Worm (Caenorhabditis elegans) whole organism, L1 larva: ENCODE data around the gene F57F5.3.

ENCODE experiments used
- C04F5.9 ChIP-seq: sonication (generic microtip); optimal IDR thresholded peaks from 2 replicates; lab custom pipeline; 2016; ENCODE audit warnings: missing genetic modification characterization, missing compliant biosample characterization
- C16A3.4 ChIP-seq: fragments of 150-350 bp; optimal IDR thresholded peaks from 2 replicates; lab custom pipeline; 2014; ENCODE audit warnings: missing biosample characterization, missing genetic modification characterization
- C34B4.2 ChIP-seq: sonication (generic microtip); optimal IDR thresholded peaks from 2 replicates; lab custom pipeline; 2017; ENCODE audit warnings: mild to moderate bottlenecking, missing genetic modification characterization, missing compliant biosample characterization
- Y116A8C.19 ChIP-seq: sonication (generic microtip); optimal IDR thresholded peaks from 2 replicates; lab custom pipeline; 2016; ENCODE audit warnings: missing compliant biosample characterization, missing genetic modification characterization, borderline replicate concordance
- aha-1 ChIP-seq: fragments of 150-350 bp; optimal IDR thresholded peaks from 2 replicates; lab custom pipeline; 2014; ENCODE audit warnings: missing biosample characterization, missing genetic modification characterization
- aly-2 ChIP-seq: fragments of 150-350 bp; optimal IDR thresholded peaks from 2 replicates; lab custom pipeline; 2014; ENCODE audit warnings: missing biosample characterization, missing genetic modification characterization
- ama-1 ChIP-seq: fragments of 150-350 bp; optimal IDR thresholded peaks from 2 replicates; lab custom pipeline; 2014
- blmp-1 ChIP-seq: fragments of 150-350 bp; optimal IDR thresholded peaks from 2 replicates; lab custom pipeline; 2014; ENCODE audit warnings: missing biosample characterization, missing genetic modification characterization
- ceh-63 ChIP-seq: fragments of 200-800 bp; sonication (Bioruptor generic); optimal IDR thresholded peaks from 2 replicates; lab custom pipeline; 2018; ENCODE audit warnings: mild to moderate bottlenecking, missing genetic modification characterization, missing compliant biosample characterization
- ceh-8 ChIP-seq: fragments of 200-800 bp; sonication (Bioruptor generic); optimal IDR thresholded peaks from 2 replicates; lab custom pipeline; 2018; ENCODE audit warnings: mild to moderate bottlenecking, missing genetic modification characterization, moderate library complexity, missing compliant biosample characterization
- ceh-82 ChIP-seq, 3 experiments: fragments of 150-350 bp in 1 of 3; sonication (generic microtip) in 2 of 3; optimal IDR thresholded peaks; 2 replicates each; lab custom pipeline; 2014 to 2017; ENCODE audit warnings: missing biosample characterization in 3 of 3, missing genetic modification characterization in 3 of 3
- ceh-88 ChIP-seq: fragments of 200-800 bp; sonication (Bioruptor generic); IDR thresholded peaks from 2 replicates; pipeline ENCODE4 v1.3.6; 2022; ENCODE audit warnings: missing genetic modification characterization, missing compliant biosample characterization
- dsc-1 ChIP-seq: sonication (generic microtip); optimal IDR thresholded peaks from 2 replicates; lab custom pipeline; 2016; ENCODE audit warnings: mild to moderate bottlenecking, missing genetic modification characterization, missing compliant biosample characterization
- efl-1 ChIP-seq, 4 experiments: fragments of 150-350 bp; optimal IDR thresholded peaks in 3 of 4; peaks in 1 of 4; 1 replicate in 1 of 4; 2 replicates in 3 of 4; lab custom pipeline; 2014; ENCODE audit warnings: missing biosample characterization in 2 of 4, missing genetic modification characterization in 2 of 4, missing genetic modification reagents in 2 of 4
- efl-3 ChIP-seq: fragments of 200-800 bp; sonication (Bioruptor generic); optimal IDR thresholded peaks from 2 replicates; lab custom pipeline; 2018; ENCODE audit warnings: mild to moderate bottlenecking, missing genetic modification characterization, missing compliant biosample characterization
- egl-13 ChIP-seq: sonication (generic microtip); optimal IDR thresholded peaks from 2 replicates; lab custom pipeline; 2016; ENCODE audit warnings: missing genotype, missing genetic modification reagents, missing genetic modification characterization, missing compliant biosample characterization
- fkh-4 ChIP-seq: sonication (generic microtip); optimal IDR thresholded peaks from 2 replicates; lab custom pipeline; 2016; ENCODE audit warnings: missing compliant biosample characterization, missing genetic modification characterization, borderline replicate concordance
- fos-1 ChIP-seq: fragments of 150-350 bp; optimal IDR thresholded peaks from 2 replicates; lab custom pipeline; 2014; ENCODE audit warnings: missing biosample characterization, missing genetic modification characterization
- grh-1 ChIP-seq: fragments of 200-800 bp; sonication (Bioruptor generic); IDR thresholded peaks from 2 replicates; pipeline ENCODE4 v1.3.6; 2022; ENCODE audit warnings: missing genetic modification reagents, missing genetic modification characterization, missing compliant biosample characterization
- irx-1 ChIP-seq: sonication (generic microtip); optimal IDR thresholded peaks from 2 replicates; lab custom pipeline; 2016; ENCODE audit warnings: missing genetic modification characterization, missing compliant biosample characterization
- jun-1 ChIP-seq: fragments of 150-350 bp; optimal IDR thresholded peaks from 2 replicates; lab custom pipeline; 2014; ENCODE audit warnings: missing biosample characterization, missing genetic modification reagents, missing genetic modification characterization
- lin-13 ChIP-seq: fragments of 150-350 bp; optimal IDR thresholded peaks from 2 replicates; lab custom pipeline; 2014; ENCODE audit warnings: missing biosample characterization, missing genetic modification reagents, missing genetic modification characterization
- lin-39 ChIP-seq: fragments of 150-350 bp; optimal IDR thresholded peaks from 2 replicates; lab custom pipeline; 2014; ENCODE audit warnings: missing biosample characterization, missing genetic modification reagents, missing genetic modification characterization
- lsy-2 ChIP-seq, 2 experiments: fragments of 150-350 bp; optimal IDR thresholded peaks; 2 replicates each; lab custom pipeline; 2014; ENCODE audit warnings: missing biosample characterization in 2 of 2, missing genetic modification characterization in 2 of 2
- mef-2 ChIP-seq: fragments of 150-350 bp; optimal IDR thresholded peaks from 2 replicates; lab custom pipeline; 2014; ENCODE audit warnings: missing biosample characterization, missing genetic modification characterization
- mep-1 ChIP-seq: fragments of 150-350 bp; optimal IDR thresholded peaks from 2 replicates; lab custom pipeline; 2014; ENCODE audit warnings: missing biosample characterization, missing genetic modification characterization
- nhr-11 ChIP-seq: fragments of 150-350 bp; optimal IDR thresholded peaks from 2 replicates; lab custom pipeline; 2014; ENCODE audit warnings: missing biosample characterization, missing genetic modification characterization
- nhr-19 ChIP-seq: fragments of 200-800 bp; sonication (Bioruptor generic); conservative IDR thresholded peaks from 2 replicates; pipeline ENCODE4 v1.3.6; 2022; ENCODE audit warnings: missing genetic modification characterization, missing compliant biosample characterization
- nhr-20 ChIP-seq: sonication (generic microtip); optimal IDR thresholded peaks from 2 replicates; lab custom pipeline; 2016; ENCODE audit warnings: mild to moderate bottlenecking, missing genetic modification characterization, missing compliant biosample characterization
- nhr-47 ChIP-seq: sonication (generic microtip); optimal IDR thresholded peaks from 2 replicates; lab custom pipeline; 2016; ENCODE audit warnings: mild to moderate bottlenecking, missing genetic modification characterization, moderate library complexity, missing compliant biosample characterization
- nhr-71 ChIP-seq: sonication (generic microtip); optimal IDR thresholded peaks from 2 replicates; lab custom pipeline; 2016; ENCODE audit warnings: mild to moderate bottlenecking, missing genetic modification characterization, moderate library complexity, missing compliant biosample characterization
- nhr-76 ChIP-seq: sonication (generic microtip); optimal IDR thresholded peaks from 2 replicates; lab custom pipeline; 2017; ENCODE audit warnings: missing biosample characterization, missing genetic modification characterization
- nhr-77 ChIP-seq: fragments of 150-350 bp; optimal IDR thresholded peaks from 2 replicates; lab custom pipeline; 2014; ENCODE audit warnings: missing biosample characterization, missing genetic modification characterization
- nhr-84 ChIP-seq: sonication (generic microtip); optimal IDR thresholded peaks from 2 replicates; lab custom pipeline; 2017; ENCODE audit warnings: missing biosample characterization, missing genetic modification characterization
- nhr-85 ChIP-seq: sonication (generic microtip); peaks from one replicate; lab custom pipeline; 2016; ENCODE audit warnings: missing genetic modification characterization, inconsistent platforms, missing compliant biosample characterization
- nhr-90 ChIP-seq: sonication (generic microtip); optimal IDR thresholded peaks from 2 replicates; lab custom pipeline; 2016; ENCODE audit warnings: mild to moderate bottlenecking, missing genetic modification characterization, missing compliant biosample characterization; ENCODE audit not compliant: poor library complexity
- pax-3 ChIP-seq: fragments of 200-800 bp; sonication (Bioruptor generic); optimal IDR thresholded peaks from 2 replicates; lab custom pipeline; 2018; ENCODE audit warnings: mild to moderate bottlenecking, missing genetic modification characterization, moderate library complexity, missing compliant biosample characterization
- pqm-1 ChIP-seq: sonication (generic microtip); optimal IDR thresholded peaks from 3 replicates; lab custom pipeline; 2017; ENCODE audit warnings: missing biosample characterization, missing genetic modification characterization
- skn-1 ChIP-seq: fragments of 150-350 bp; optimal IDR thresholded peaks from 2 replicates; lab custom pipeline; 2014; ENCODE audit warnings: missing biosample characterization, missing genetic modification characterization
- snpc-4 ChIP-seq: fragments of 150-350 bp; optimal IDR thresholded peaks from 2 replicates; lab custom pipeline; 2014; ENCODE audit warnings: missing biosample characterization, missing genetic modification characterization
- snu-23 ChIP-seq: sonication (generic microtip); optimal IDR thresholded peaks from 2 replicates; lab custom pipeline; 2016; ENCODE audit warnings: missing genetic modification characterization, missing compliant biosample characterization
- sox-4 ChIP-seq: sonication (generic microtip); optimal IDR thresholded peaks from 2 replicates; lab custom pipeline; 2016; ENCODE audit warnings: missing genetic modification characterization, missing compliant biosample characterization
- sup-37 ChIP-seq: fragments of 200-800 bp; sonication (Bioruptor generic); optimal IDR thresholded peaks from 2 replicates; lab custom pipeline; 2018; ENCODE audit warnings: mild to moderate bottlenecking, missing genetic modification characterization, missing compliant biosample characterization
- swsn-7 ChIP-seq: sonication (generic microtip); optimal IDR thresholded peaks from 2 replicates; lab custom pipeline; 2016; ENCODE audit warnings: missing genetic modification characterization, missing compliant biosample characterization
- tlp-1 ChIP-seq: fragments of 150-350 bp; optimal IDR thresholded peaks from 2 replicates; lab custom pipeline; 2014; ENCODE audit warnings: missing biosample characterization, missing genetic modification characterization
- unc-30 ChIP-seq: sonication (generic microtip); optimal IDR thresholded peaks from 2 replicates; lab custom pipeline; 2017; ENCODE audit warnings: missing biosample characterization, missing genetic modification characterization
- unc-62 ChIP-seq: fragments of 150-350 bp; optimal IDR thresholded peaks from 2 replicates; lab custom pipeline; 2014; ENCODE audit warnings: missing biosample characterization, missing genetic modification reagents, missing genetic modification characterization
- unc-86 ChIP-seq: sonication (generic microtip); optimal IDR thresholded peaks from 2 replicates; lab custom pipeline; 2016; ENCODE audit warnings: missing genetic modification characterization, missing compliant biosample characterization
- unc-98 ChIP-seq: fragments of 200-800 bp; sonication (Bioruptor generic); IDR thresholded peaks from 2 replicates; pipeline ENCODE4 v1.3.6; 2022; ENCODE audit warnings: missing genetic modification characterization, missing compliant biosample characterization
- ztf-11 ChIP-seq, 2 experiments: sonication (generic microtip); optimal IDR thresholded peaks; 2 replicates each; lab custom pipeline; 2016 to 2017; ENCODE audit warnings: missing genetic modification characterization in 2 of 2, missing biosample characterization in 1 of 2, missing compliant biosample characterization in 1 of 2
- ztf-4 ChIP-seq: fragments of 150-350 bp; optimal IDR thresholded peaks from 2 replicates; lab custom pipeline; 2014; ENCODE audit warnings: missing biosample characterization, missing genetic modification characterization

Gene F57F5.3

ce11 chrV:11979673-11980561, 26.5 kb downstream of the F57F5.3 start, which contains the start of gene snr-4:
snr-4 (minus strand) TSS chrV:11979723.
- TF ChIP-seq C16A3.4 (tag; lab: Kevin White, UChicago): peak; percentile 84
- peak; percentile 94 for TF ChIP-seq ama-1 (lab: Kevin White, UChicago)
- TF ChIP-seq lin-39 (tag; lab: Kevin White, UChicago): peak; percentile 86
- peak; percentile 93 for TF ChIP-seq jun-1 (tag; lab: Kevin White, UChicago)
- TF ChIP-seq sox-4: peak; percentile 81
- peak; percentile 91 to 96 for TF ChIP-seq efl-1 (optimal IDR thresholded peaks at IDR 0.05; lab: Kevin White, UChicago)
- TF ChIP-seq efl-1 (GFP tag; optimal IDR thresholded peaks at IDR 0.05 in 1 of 2; lab: Kevin White, UChicago): peak; percentile 83 to 99
- TF ChIP-seq dsc-1 (tag; lab: Kevin White, UChicago): peak; percentile 97
- TF ChIP-seq unc-98 (GFP tag; lab: Robert Waterston, UW): peak; percentile 68; the same call in 1 of the 2 replicates
- no peak for TF ChIP-seq blmp-1 (tag; lab: Kevin White, UChicago)
- peak; percentile 89 for TF ChIP-seq ceh-63 (GFP tag; lab: Kevin White, UChicago)
- peak; percentile 56 for TF ChIP-seq pqm-1 (tag; lab: Kevin White, UChicago)
- peak; percentile 37 for TF ChIP-seq nhr-76 (tag; lab: Kevin White, UChicago)
- TF ChIP-seq efl-3 (GFP tag; lab: Kevin White, UChicago): peak; percentile 68
- peak; percentile 98 for TF ChIP-seq nhr-85
- TF ChIP-seq ztf-4 (tag; lab: Kevin White, UChicago): peak; percentile 82
- peak; percentile 99 for TF ChIP-seq snpc-4 (tag; lab: Kevin White, UChicago)
- TF ChIP-seq irx-1 (tag; lab: Kevin White, UChicago): peak; percentile 90
- TF ChIP-seq sup-37 (GFP tag; lab: Kevin White, UChicago): peak; percentile 89
- peak; percentile 91 for TF ChIP-seq ceh-88
- TF ChIP-seq nhr-47 (tag; lab: Kevin White, UChicago): peak; percentile 98
- peak; percentile 97 for TF ChIP-seq snu-23 (GFP tag; lab: Kevin White, UChicago)
- TF ChIP-seq tlp-1: no peak
- peak; percentile 82 for TF ChIP-seq nhr-11
- TF ChIP-seq aha-1 (tag; lab: Kevin White, UChicago): no peak
- peak; percentile 98 for TF ChIP-seq nhr-71 (tag; lab: Kevin White, UChicago)
- TF ChIP-seq ceh-8 (GFP tag; lab: Kevin White, UChicago): peak; percentile 80
- peak; percentile 98 for TF ChIP-seq nhr-19 (GFP tag; lab: Robert Waterston, UW)
- no peak for TF ChIP-seq unc-30
- peak; percentile 84 for TF ChIP-seq mep-1 (tag; lab: Kevin White, UChicago)
- peak; percentile 98 for TF ChIP-seq nhr-90
- TF ChIP-seq nhr-20 (tag; lab: Kevin White, UChicago): peak; percentile 96
- peak; percentile 98 for TF ChIP-seq pax-3 (tag; lab: Kevin White, UChicago)
- peak; percentile 98 for TF ChIP-seq grh-1
- peak; percentile 60 for TF ChIP-seq unc-62
- peak; percentile 94 for TF ChIP-seq unc-86 (tag; lab: Kevin White, UChicago)
- TF ChIP-seq skn-1 (tag; lab: Kevin White, UChicago): peak; percentile 80
- TF ChIP-seq egl-13 (tag; lab: Kevin White, UChicago): peak; percentile 94
- TF ChIP-seq swsn-7: peak; percentile 97
- peak; percentile 94 for TF ChIP-seq lin-13 (GFP tag; lab: Kevin White, UChicago)
- peak; percentile 96 to 97 (median 96) for TF ChIP-seq ceh-82 (tag; optimal IDR thresholded peaks at IDR 0.05; lab: Kevin White, UChicago)
- TF ChIP-seq mef-2 (tag; lab: Kevin White, UChicago): peak; percentile 36
- TF ChIP-seq ztf-11 (tag; optimal IDR thresholded peaks at IDR 0.05; lab: Kevin White, UChicago): peak in 1 of 2 experiments; percentile 91
- peak; percentile 91 for TF ChIP-seq aly-2 (tag; lab: Kevin White, UChicago)
- peak; percentile 23 for TF ChIP-seq C34B4.2 (tag; lab: Kevin White, UChicago)
- peak; percentile 87 to 92 for TF ChIP-seq lsy-2 (tag; optimal IDR thresholded peaks at IDR 0.05; lab: Kevin White, UChicago)
- TF ChIP-seq C04F5.9 (tag; lab: Kevin White, UChicago): peak; percentile 77
- peak; percentile 36 for TF ChIP-seq nhr-84 (tag; lab: Kevin White, UChicago)
- no peak for TF ChIP-seq Y116A8C.19 (tag; lab: Kevin White, UChicago)
- peak; percentile 92 for TF ChIP-seq fos-1 (tag; lab: Kevin White, UChicago)
- peak; percentile 69 for TF ChIP-seq fkh-4
- peak; percentile 95 for TF ChIP-seq nhr-77 (tag; lab: Kevin White, UChicago)
